Worm (Caenorhabditis elegans): ENCODE measurements around the gene bigr-1.

Gene bigr-1

ce11 chrII:11184757-11185341 is 3.4 kb downstream of the bigr-1 start, which contains the start of gene lir-3 (continued):
- TF ChIP-seq duxl-1 (tag; optimal IDR thresholded peaks at IDR 0.05; ENCODE audit: poor library complexity) (no peak), pqm-1 (tag; optimal IDR thresholded peaks at IDR 0.05) (no peak), T26A8.4 (GFP tag; IDR thresholded peaks at IDR 0.05) (no peak), F49E8.2 (tag; optimal IDR thresholded peaks at IDR 0.05; ENCODE audit: borderline replicate concordance) (no peak), dmd-9 (GFP tag; IDR thresholded peaks at IDR 0.05) (no peak), dmd-6 (GFP tag; IDR thresholded peaks at IDR 0.05) (no peak), madf-5 (GFP tag; IDR thresholded peaks at IDR 0.05) (no peak), ZK337.2 (GFP tag; IDR thresholded peaks at IDR 0.05) (no peak), R02D3.7 (tag; optimal IDR thresholded peaks at IDR 0.05) (no peak), fos-1 (tag; optimal IDR thresholded peaks at IDR 0.05) (no peak), gei-8 (GFP tag; optimal IDR thresholded peaks at IDR 0.05) (no peak), aly-2 (tag; optimal IDR thresholded peaks at IDR 0.05) (no peak), ZK546.5 (tag; optimal IDR thresholded peaks at IDR 0.05) (no peak), nhr-237 (tag; optimal IDR thresholded peaks at IDR 0.05) (no peak), nhr-48 (tag; optimal IDR thresholded peaks at IDR 0.05) (no peak), mes-2 (tag; optimal IDR thresholded peaks at IDR 0.05; ENCODE audit: poor library complexity, severe bottlenecking) (peak; percentile 44), nhr-10 (tag; optimal IDR thresholded peaks at IDR 0.05) (no peak), attf-4 (tag; optimal IDR thresholded peaks at IDR 0.05) (no peak), aha-1 (tag) (peak; percentile 74), lin-15B (tag; optimal IDR thresholded peaks at IDR 0.05) (no peak), nhr-77 (tag; optimal IDR thresholded peaks at IDR 0.05) (no peak), ctbp-1 (GFP tag; IDR thresholded peaks at IDR 0.05) (no peak), lin-39 (tag; optimal IDR thresholded peaks at IDR 0.05) (no peak)

ce11 chrII:11185728-11186127 is 4.3 kb downstream of the bigr-1 start, which contains the start of gene sfxn-1.2:
sfxn-1.2 (plus strand) TSS chrII:11186028.
- TF ChIP-seq aha-1 (tag) (peak; percentile 35), spr-1 (tag; optimal IDR thresholded peaks at IDR 0.05) (no peak)

- no peak for TF ChIP-seq lin-13 (GFP tag; optimal IDR thresholded peaks at IDR 0.05)
- TF ChIP-seq tra-1 (GFP tag; IDR thresholded peaks at IDR 0.05): no peak
- peak in 1 of 2 experiments; percentile 92 for TF ChIP-seq unc-62 (GFP tag; optimal IDR thresholded peaks at IDR 0.05 in 1 of 2)
- TF ChIP-seq unc-62 (tag; optimal IDR thresholded peaks at IDR 0.05): no peak
- TF ChIP-seq Y75B8A.6 (GFP tag; IDR thresholded peaks at IDR 0.05): no peak
- peak in 1 of 2 experiments; percentile 28 for TF ChIP-seq daf-16 (GFP tag; optimal IDR thresholded peaks at IDR 0.05)
- TF ChIP-seq daf-16 (tag; optimal IDR thresholded peaks at IDR 0.05): no peak
Observed at ce11 chrII:11188026-11188425, 6.6 kb downstream of the bigr-1 start, which contains the start of gene F37H8.5. F37H8.5 (plus strand) TSS chrII:11188206.

- TF ChIP-seq dmd-8 (GFP tag; IDR thresholded peaks at IDR 0.05) (no peak), lir-3 (tag; optimal IDR thresholded peaks at IDR 0.05) (no peak), ZK546.5 (tag; optimal IDR thresholded peaks at IDR 0.05) (no peak), aly-2 (tag; optimal IDR thresholded peaks at IDR 0.05) (no peak), spr-3 (GFP tag; optimal IDR thresholded peaks at IDR 0.05) (no peak), mdt-29 (GFP tag; IDR thresholded peaks at IDR 0.05) (no peak), pha-4 (GFP tag; IDR thresholded peaks at IDR 0.05) (no peak), pha-4 (tag; optimal IDR thresholded peaks at IDR 0.05) (no peak), unc-39 (tag; optimal IDR thresholded peaks at IDR 0.05) (no peak), madf-5 (GFP tag; IDR thresholded peaks at IDR 0.05) (no peak), ceh-44 (GFP tag; IDR thresholded peaks at IDR 0.05) (no peak), ceh-62 (tag; optimal IDR thresholded peaks at IDR 0.05) (no peak), F44E2.7 (GFP tag; IDR thresholded peaks at IDR 0.05) (no peak), hlh-11 (tag; optimal IDR thresholded peaks at IDR 0.05) (no peak), nhr-42 (GFP tag; IDR thresholded peaks at IDR 0.05) (no peak), duxl-1 (tag; optimal IDR thresholded peaks at IDR 0.05; ENCODE audit: poor library complexity) (no peak), zfp-3 (GFP tag; conservative IDR thresholded peaks at IDR 0.05) (no peak), nhr-28 (tag; optimal IDR thresholded peaks at IDR 0.05) (no peak)
Observed at ce11 chrII:11192488-11192887, 11.0 kb downstream of the bigr-1 start.
